Fruit fly (Drosophila melanogaster) whole organism, pupa: ENCODE data around the gene CG14265.
"Not testable (repeated sequence)": the region's sequence is repeated elsewhere in the genome, so short reads cannot be mapped to it uniquely, and the experiment has no call there.

Source experiments
- CG10348 ChIP-seq: fragments of 200-800 bp; sonication (Bioruptor generic); IDR thresholded peaks from 2 replicates; pipeline ENCODE4 v1.3.6; 2022; ENCODE audit warnings: missing biosample characterization, missing genetic modification characterization
- CG12605 ChIP-seq: fragments of 200-800 bp; sonication (Bioruptor generic); IDR thresholded peaks from 2 replicates; pipeline ENCODE4 v1.3.6; 2022; ENCODE audit warnings: missing biosample characterization, missing genetic modification characterization
- CG13204 ChIP-seq: fragments of 200-800 bp; sonication (Bioruptor generic); optimal IDR thresholded peaks from 2 replicates; lab custom pipeline; 2018; ENCODE audit warnings: missing biosample characterization, mild to moderate bottlenecking, missing genetic modification characterization, moderate library complexity
- CG14655 ChIP-seq: fragments of 200-800 bp; sonication (Bioruptor generic); optimal IDR thresholded peaks from 3 replicates; lab custom pipeline; 2017; ENCODE audit warnings: mild to moderate bottlenecking, missing biosample characterization, missing genetic modification reagents, missing genetic modification characterization
- CG15710 ChIP-seq: fragments of 200-800 bp; sonication (Bioruptor generic); optimal IDR thresholded peaks from 2 replicates; lab custom pipeline; 2018; ENCODE audit warnings: missing biosample characterization, mild to moderate bottlenecking, missing genetic modification characterization, moderate library complexity
- CG17806 ChIP-seq: fragments of 200-800 bp; sonication (Bioruptor generic); optimal IDR thresholded peaks from 2 replicates; lab custom pipeline; 2018; ENCODE audit warnings: missing biosample characterization, mild to moderate bottlenecking, missing genetic modification characterization, moderate library complexity
- CG32121 ChIP-seq: fragments of 200-800 bp; sonication (Bioruptor generic); IDR thresholded peaks from 2 replicates; pipeline ENCODE4 v1.3.6; 2022; ENCODE audit warnings: missing biosample characterization, missing genetic modification characterization
- CG34367 ChIP-seq: fragments of 200-800 bp; sonication (Bioruptor generic); optimal IDR thresholded peaks from 2 replicates; lab custom pipeline; 2018; ENCODE audit warnings: missing biosample characterization, mild to moderate bottlenecking, missing genetic modification characterization
- CG4496 ChIP-seq: fragments of 200-800 bp; sonication (Bioruptor generic); IDR thresholded peaks from 3 replicates; pipeline ENCODE4 v1.3.6; 2022; ENCODE audit warnings: missing biosample characterization, missing genetic modification characterization
- CG8159 ChIP-seq: fragments of 200-800 bp; sonication (Bioruptor generic); optimal IDR thresholded peaks from 3 replicates; lab custom pipeline; 2018; ENCODE audit warnings: missing biosample characterization, mild to moderate bottlenecking, missing genetic modification characterization, moderate library complexity
- CG8301 ChIP-seq: fragments of 200-800 bp; sonication (Bioruptor generic); optimal IDR thresholded peaks from 2 replicates; lab custom pipeline; 2018; ENCODE audit warnings: missing biosample characterization, mild to moderate bottlenecking, missing genetic modification characterization
- CG9948 ChIP-seq: fragments of 200-800 bp; sonication (Bioruptor generic); optimal IDR thresholded peaks from 2 replicates; lab custom pipeline; 2018; ENCODE audit warnings: missing biosample characterization, mild to moderate bottlenecking, missing genetic modification characterization, moderate library complexity
- D1 ChIP-seq: fragments of 200-800 bp; sonication (Bioruptor generic); optimal IDR thresholded peaks from 2 replicates; lab custom pipeline; 2018; ENCODE audit warnings: missing biosample characterization, mild to moderate bottlenecking, missing genetic modification characterization, moderate library complexity
- EcR ChIP-seq: fragments of 200-800 bp; sonication (Bioruptor generic); optimal IDR thresholded peaks from 3 replicates; lab custom pipeline; 2019; ENCODE audit warnings: missing biosample characterization, missing genetic modification characterization, mild to moderate bottlenecking, moderate library complexity, missing genetic modification reagents
- Ets98B ChIP-seq: fragments of 200-800 bp; sonication (Bioruptor generic); IDR thresholded peaks from 2 replicates; pipeline ENCODE4 v1.3.6; 2022; ENCODE audit warnings: missing biosample characterization, missing genetic modification characterization
- Pif1A ChIP-seq: fragments of 200-800 bp; sonication (Bioruptor generic); optimal IDR thresholded peaks from 3 replicates; lab custom pipeline; 2016; ENCODE audit warnings: missing biosample characterization, missing genetic modification characterization
- Pif1B ChIP-seq: fragments of 200-800 bp; sonication (Bioruptor generic); optimal IDR thresholded peaks from 3 replicates; lab custom pipeline; 2016; ENCODE audit warnings: missing biosample characterization, missing genetic modification characterization
- Snoo ChIP-seq: fragments of 200-800 bp; sonication (Bioruptor generic); optimal IDR thresholded peaks from 3 replicates; lab custom pipeline; 2017; ENCODE audit warnings: missing biosample characterization, mild to moderate bottlenecking, missing genetic modification characterization, inconsistent platforms
- fd96Ca ChIP-seq: fragments of 200-800 bp; sonication (Bioruptor generic); IDR thresholded peaks from 3 replicates; pipeline ENCODE4 v1.3.6; 2022; ENCODE audit warnings: missing biosample characterization, missing genetic modification characterization
- gl ChIP-seq: fragments of 200-800 bp; sonication (Bioruptor generic); optimal IDR thresholded peaks from 2 replicates; lab custom pipeline; 2018; ENCODE audit warnings: missing biosample characterization, mild to moderate bottlenecking, missing genetic modification characterization
- rn ChIP-seq: fragments of 200-800 bp; sonication (Bioruptor generic); IDR thresholded peaks from 2 replicates; pipeline ENCODE4 v1.3.6; 2022; ENCODE audit warnings: missing biosample characterization, missing genetic modification characterization

Gene CG14265

dm6 chrX:3249789-3250188 is 13.3 kb upstream of the CG14265 start, which contains the start of gene Sgs4:
Gene Sgs4, plus strand, starts transcription at chrX:3250089.
- TF ChIP-seq Pif1A (no peak), CG34367 (no peak), CG15710 (tag; lab: Kevin White, UChicago) (no peak), CG14655 (no peak), CG17806 (tag; lab: Kevin White, UChicago) (no peak), CG13204 (GFP tag; lab: Kevin White, UChicago) (no peak), CG12605 (no peak), CG10348 (GFP tag; lab: Robert Waterston, UW) (no peak), gl (tag; lab: Kevin White, UChicago) (no peak), Pif1B (GFP tag; lab: Kevin White, UChicago) (no peak), CG8159 (tag; lab: Kevin White, UChicago) (no peak), D1 (tag; lab: Kevin White, UChicago) (no peak)

- no peak for TF ChIP-seq EcR (GFP tag; lab: Kevin White, UChicago)
- no peak for TF ChIP-seq D1 (tag; lab: Kevin White, UChicago)
- TF ChIP-seq Snoo (tag; lab: Kevin White, UChicago), result no peak
- TF ChIP-seq Pif1B (GFP tag; lab: Kevin White, UChicago), result no peak
- TF ChIP-seq CG4496 (GFP tag; lab: Robert Waterston, UW), result no peak
- no peak for TF ChIP-seq CG34367
- TF ChIP-seq fd96Ca, result no peak
- TF ChIP-seq rn, result no peak
- no peak for TF ChIP-seq CG13204 (GFP tag; lab: Kevin White, UChicago)
- no peak for TF ChIP-seq CG10348 (GFP tag; lab: Robert Waterston, UW)
- TF ChIP-seq CG8159 (tag; lab: Kevin White, UChicago), result no peak
- TF ChIP-seq Pif1A, result no peak
- no peak for TF ChIP-seq Ets98B (GFP tag; lab: Robert Waterston, UW)
- TF ChIP-seq CG14655, result no peak
- no peak for TF ChIP-seq CG9948 (tag; lab: Kevin White, UChicago)
- no peak for TF ChIP-seq CG15710 (tag; lab: Kevin White, UChicago)
- TF ChIP-seq CG17806 (tag; lab: Kevin White, UChicago), result no peak
- TF ChIP-seq CG8301 (tag; lab: Kevin White, UChicago), result no peak
- TF ChIP-seq, all 21 proteins: peak for 0
These were observed 12.7 kb upstream of the CG14265 start, which contains the start of gene Pig1 for dm6 chrX:3249189-3249588. Gene Pig1, minus strand, starts transcription at chrX:3249289.

dm6 chrX:3244120-3244519 is 7.6 kb upstream of the CG14265 start, which contains the start of gene ng4:
Gene ng4, minus strand, starts transcription at chrX:3244220.
- TF ChIP-seq Ets98B (GFP tag; lab: Robert Waterston, UW), result no peak
- no peak for TF ChIP-seq CG12605
- TF ChIP-seq Snoo (tag; lab: Kevin White, UChicago), result no peak
- no peak for TF ChIP-seq Pif1A
- TF ChIP-seq CG14655, result no peak
- TF ChIP-seq CG4496 (GFP tag; lab: Robert Waterston, UW), result no peak
- no peak for TF ChIP-seq CG13204 (GFP tag; lab: Kevin White, UChicago)
- TF ChIP-seq D1 (tag; lab: Kevin White, UChicago), result no peak
- no peak for TF ChIP-seq CG17806 (tag; lab: Kevin White, UChicago)
- no peak for TF ChIP-seq CG15710 (tag; lab: Kevin White, UChicago)
- no peak for TF ChIP-seq CG8301 (tag; lab: Kevin White, UChicago)
- no peak for TF ChIP-seq fd96Ca
- no peak for TF ChIP-seq Pif1B (GFP tag; lab: Kevin White, UChicago)
- no peak for TF ChIP-seq gl (tag; lab: Kevin White, UChicago)

dm6 chrX:3241984-3242462 is 5.5 kb upstream of the CG14265 start, which contains the start of the genes ng3 and ng1:
Gene ng3, minus strand, starts transcription at chrX:3242084.
Gene ng1, plus strand, starts transcription at chrX:3242412.
- TF ChIP-seq CG8159 (tag; lab: Kevin White, UChicago) (no peak), CG14655 (no peak), CG13204 (GFP tag; lab: Kevin White, UChicago) (no peak), CG4496 (GFP tag; lab: Robert Waterston, UW) (no peak), CG10348 (GFP tag; lab: Robert Waterston, UW) (no peak), EcR (GFP tag; lab: Kevin White, UChicago) (no peak), CG17806 (tag; lab: Kevin White, UChicago) (no peak), CG12605 (no peak), D1 (tag; lab: Kevin White, UChicago) (no peak)

- TF ChIP-seq CG34367; Ets98B (GFP tag; lab: Robert Waterston, UW); CG9948 (tag; lab: Kevin White, UChicago): not testable (repeated sequence)
These were observed 4.0 kb upstream of the CG14265 start, which contains the start of gene ng2 for dm6 chrX:3240471-3240870. Gene ng2, minus strand, starts transcription at chrX:3240571.

- TF ChIP-seq CG10348 (GFP tag; lab: Robert Waterston, UW), result no peak
- no peak for TF ChIP-seq CG17806 (tag; lab: Kevin White, UChicago)
- TF ChIP-seq CG32121, result no peak
- no peak for TF ChIP-seq CG12605
- no peak for TF ChIP-seq CG8301 (tag; lab: Kevin White, UChicago)
- no peak for TF ChIP-seq D1 (tag; lab: Kevin White, UChicago)
- TF ChIP-seq CG9948 (tag; lab: Kevin White, UChicago), result no peak
- TF ChIP-seq EcR (GFP tag; lab: Kevin White, UChicago), result no peak
- TF ChIP-seq gl (tag; lab: Kevin White, UChicago), result no peak
- no peak for TF ChIP-seq fd96Ca
- TF ChIP-seq CG8159 (tag; lab: Kevin White, UChicago), result no peak
- TF ChIP-seq Pif1B (GFP tag; lab: Kevin White, UChicago), result no peak
- TF ChIP-seq CG15710 (tag; lab: Kevin White, UChicago), result no peak
- TF ChIP-seq Ets98B (GFP tag; lab: Robert Waterston, UW), result no peak
- TF ChIP-seq CG14655, result no peak
- no peak for TF ChIP-seq rn
These were observed 2.8 kb downstream of the CG14265 start for dm6 chrX:3233683-3234082.
